Fruit fly (Drosophila melanogaster): ENCODE measurements around the gene Mnr.

Gene Mnr

dm6 chrX:21281039-21281911 is at the start of gene Mnr:
Gene Mnr (minus strand): TSS chrX:21281171.
- peak; percentile 10 for TF ChIP-seq CG17801 (GFP tag; optimal IDR thresholded peaks at IDR 0.05; ENCODE audit: partially characterized antibody)

- peak; percentile 50 for TF ChIP-seq CG17801 (GFP tag; optimal IDR thresholded peaks at IDR 0.05; ENCODE audit: partially characterized antibody)
These were observed 43.1 kb upstream of the Mnr start, which contains the start of the genes Dd and CG1486 for dm6 chrX:21323933-21324688. Gene Dd (minus strand): TSS chrX:21324009. Gene CG1486 (plus strand): TSS chrX:21324046.

dm6 chrX:21323171-21323695 is 42.3 kb upstream of the Mnr start:
- TF ChIP-seq CG17801 (GFP tag; optimal IDR thresholded peaks at IDR 0.05; ENCODE audit: partially characterized antibody), result no peak

dm6 chrX:21322289-21322981 is 41.5 kb upstream of the Mnr start:
- peak; percentile 59 for TF ChIP-seq CG17801 (GFP tag; optimal IDR thresholded peaks at IDR 0.05; ENCODE audit: partially characterized antibody)

- peak; percentile 82 for TF ChIP-seq CG17801 (GFP tag; optimal IDR thresholded peaks at IDR 0.05; ENCODE audit: partially characterized antibody)
These were observed 38.3 kb upstream of the Mnr start, which contains the start of the genes SLIRP1 and anox for dm6 chrX:21319202-21319772. Gene SLIRP1 (minus strand): TSS chrX:21319296. Gene anox (minus strand): TSS chrX:21319296.

- TF ChIP-seq CG17801 (GFP tag; optimal IDR thresholded peaks at IDR 0.05; ENCODE audit: partially characterized antibody), result no peak
These were observed 36.5 kb upstream of the Mnr start, which contains the start of gene CG1801 for dm6 chrX:21317422-21317821. Gene CG1801 (minus strand): TSS chrX:21317522.

dm6 chrX:21315852-21316251 is 34.9 kb upstream of the Mnr start, which contains the start of gene Rpt6:
Gene Rpt6 (plus strand): TSS chrX:21316052.
- TF ChIP-seq CG17801 (GFP tag; optimal IDR thresholded peaks at IDR 0.05; ENCODE audit: partially characterized antibody), result peak; percentile 6

- TF ChIP-seq CG17801 (GFP tag; optimal IDR thresholded peaks at IDR 0.05; ENCODE audit: partially characterized antibody), result peak; percentile 82
These were observed 25.6 kb upstream of the Mnr start, which contains the start of gene Abca3 for dm6 chrX:21306485-21307142. Gene Abca3 (minus strand): TSS chrX:21306665.

dm6 chrX:21285001-21285400 is 4.0 kb upstream of the Mnr start, which contains the start of gene CG1494:
Gene CG1494 (plus strand): TSS chrX:21285301.
- no peak for TF ChIP-seq CG17801 (GFP tag; optimal IDR thresholded peaks at IDR 0.05; ENCODE audit: partially characterized antibody)

dm6 chrX:21282035-21282434 is 1.1 kb upstream of the Mnr start:
- TF ChIP-seq CG17801 (GFP tag; optimal IDR thresholded peaks at IDR 0.05; ENCODE audit: partially characterized antibody), result no peak

- no peak for TF ChIP-seq CG17801 (GFP tag; optimal IDR thresholded peaks at IDR 0.05; ENCODE audit: partially characterized antibody)
These were observed 342 bp downstream of the Mnr start for dm6 chrX:21280629-21281028.

dm6 chrX:21279311-21279890 is 1.6 kb downstream of the Mnr start:
- TF ChIP-seq CG17801 (GFP tag; optimal IDR thresholded peaks at IDR 0.05; ENCODE audit: partially characterized antibody), result no peak

- TF ChIP-seq CG17801 (GFP tag; optimal IDR thresholded peaks at IDR 0.05; ENCODE audit: partially characterized antibody), result no peak
These were observed 4.5 kb downstream of the Mnr start for dm6 chrX:21276494-21276893.
